Fruit fly (Drosophila melanogaster) whole organism, embryonic: Measurements from ENCODE around the gene Gga.

Source experiments
- Abd-B ChIP-seq: fragments of 200-800 bp; sonication (Bioruptor generic); optimal IDR thresholded peaks from 2 replicates; lab custom pipeline; 2018; ENCODE audit warnings: missing biosample characterization, mild to moderate bottlenecking, missing genetic modification characterization, moderate library complexity
- Atf-2 ChIP-seq: fragments of 200-800 bp; sonication (Bioruptor generic); optimal IDR thresholded peaks from 2 replicates; lab custom pipeline; 2016; ENCODE audit warnings: missing biosample characterization, missing genetic modification characterization
- BEAF-32 ChIP-seq: fragments of 200-800 bp; sonication (Bioruptor generic); optimal IDR thresholded peaks from 3 replicates; lab custom pipeline; 2017; ENCODE audit warnings: missing biosample characterization, missing genetic modification characterization, mild to moderate bottlenecking, moderate library complexity, missing genetic modification reagents
- BtbVII ChIP-seq: fragments of 200-800 bp; sonication (Bioruptor generic); optimal IDR thresholded peaks from 3 replicates; lab custom pipeline; 2017; ENCODE audit warnings: missing biosample characterization, mild to moderate bottlenecking, missing genetic modification characterization
- CG10959 ChIP-seq: fragments of 200-800 bp; sonication (Bioruptor generic); IDR thresholded peaks from 2 replicates; pipeline ENCODE4 v1.3.6; 2022; ENCODE audit warnings: missing biosample characterization, missing genetic modification characterization
- CG12942 ChIP-seq: fragments of 200-800 bp; sonication (Bioruptor generic); optimal IDR thresholded peaks from 3 replicates; lab custom pipeline; 2016; ENCODE audit warnings: missing biosample characterization, missing genetic modification characterization
- CG1647 ChIP-seq: fragments of 200-800 bp; sonication (Bioruptor generic); optimal IDR thresholded peaks from 3 replicates; lab custom pipeline; 2016; ENCODE audit warnings: missing biosample characterization, missing genetic modification characterization
- CG17568 ChIP-seq: fragments of 200-800 bp; sonication (Bioruptor generic); optimal IDR thresholded peaks from 2 replicates; lab custom pipeline; 2018; ENCODE audit warnings: missing biosample characterization, mild to moderate bottlenecking, missing genetic modification characterization, moderate library complexity
- CG17612 ChIP-seq: fragments of 200-800 bp; sonication (Bioruptor generic); IDR thresholded peaks from 2 replicates; pipeline ENCODE4 v1.3.6; 2022; ENCODE audit warnings: missing biosample characterization, missing genetic modification characterization
- CG18262 ChIP-seq: fragments of 200-800 bp; optimal IDR thresholded peaks from 3 replicates; lab custom pipeline; 2019; ENCODE audit warnings: missing biosample characterization, mild to moderate bottlenecking, missing genetic modification characterization, moderate library complexity
- CG2120 ChIP-seq: fragments of 200-800 bp; sonication (Bioruptor generic); optimal IDR thresholded peaks from 3 replicates; lab custom pipeline; 2016; ENCODE audit warnings: missing biosample characterization, missing genetic modification characterization
- CG31365 ChIP-seq: fragments of 200-800 bp; sonication (Bioruptor generic); optimal IDR thresholded peaks from 2 replicates; lab custom pipeline; 2018; ENCODE audit warnings: missing biosample characterization, mild to moderate bottlenecking, missing genetic modification characterization
- CG31388 ChIP-seq: fragments of 200-800 bp; sonication (Bioruptor generic); optimal IDR thresholded peaks from 2 replicates; lab custom pipeline; 2016; ENCODE audit warnings: missing biosample characterization, missing genetic modification characterization
- CG3163 ChIP-seq: fragments of 200-800 bp; sonication (Bioruptor generic); optimal IDR thresholded peaks from 3 replicates; lab custom pipeline; 2016; ENCODE audit warnings: missing biosample characterization, missing genetic modification characterization
- CG3838 ChIP-seq: fragments of 200-800 bp; sonication (Bioruptor generic); optimal IDR thresholded peaks from 3 replicates; lab custom pipeline; 2016; ENCODE audit warnings: missing biosample characterization, missing genetic modification characterization
- CG6175 ChIP-seq: fragments of 200-800 bp; sonication (Bioruptor generic); IDR thresholded peaks from 3 replicates; pipeline ENCODE4 v1.3.6; 2022; ENCODE audit warnings: missing biosample characterization, missing genetic modification characterization
- CG6254 ChIP-seq: fragments of 200-800 bp; sonication (Bioruptor generic); optimal IDR thresholded peaks from 3 replicates; lab custom pipeline; 2017; ENCODE audit warnings: mild to moderate bottlenecking, missing biosample characterization, missing genetic modification reagents, missing genetic modification characterization
- CG6683 ChIP-seq: fragments of 200-800 bp; sonication (Bioruptor generic); optimal IDR thresholded peaks from 2 replicates; lab custom pipeline; 2017; ENCODE audit warnings: missing biosample characterization, mild to moderate bottlenecking, missing genetic modification characterization, missing genetic modification reagents
- CG7963 ChIP-seq: fragments of 200-800 bp; sonication (Bioruptor generic); IDR thresholded peaks from 3 replicates; pipeline ENCODE4 v1.3.6; 2022; ENCODE audit warnings: missing biosample characterization, missing genetic modification characterization; ENCODE audit not compliant: partially characterized antibody
- CG8290 ChIP-seq, 3 experiments: fragments of 200-800 bp; sonication (Bioruptor generic); optimal IDR thresholded peaks; 2 replicates each; lab custom pipeline; 2016 to 2019; ENCODE audit warnings: missing biosample characterization in 3 of 3, missing genetic modification characterization in 3 of 3, mild to moderate bottlenecking in 2 of 3, moderate library complexity in 1 of 3
- CG8359 ChIP-seq: fragments of 200-800 bp; sonication (Bioruptor generic); optimal IDR thresholded peaks from 2 replicates; lab custom pipeline; 2017; ENCODE audit warnings: missing biosample characterization, mild to moderate bottlenecking, missing genetic modification characterization, borderline replicate concordance
- CG8478 ChIP-seq: fragments of >200 bp; optimal IDR thresholded peaks from 2 replicates; lab custom pipeline; 2018
- CHES-1-like ChIP-seq: fragments of 200-800 bp; sonication (Bioruptor generic); optimal IDR thresholded peaks from 2 replicates; lab custom pipeline; 2016; ENCODE audit warnings: missing biosample characterization, missing genetic modification characterization
- Dip3 ChIP-seq: fragments of 200-800 bp; sonication (Bioruptor generic); optimal IDR thresholded peaks from 3 replicates; lab custom pipeline; 2016; ENCODE audit warnings: missing biosample characterization, missing genetic modification characterization
- Doc2 ChIP-seq: fragments of 200-800 bp; sonication (Bioruptor generic); IDR thresholded peaks from 2 replicates; pipeline ENCODE4 v1.3.6; 2022; ENCODE audit warnings: missing biosample characterization, missing genetic modification characterization
- Gsc ChIP-seq: fragments of 200-800 bp; sonication (Bioruptor generic); IDR thresholded peaks from 2 replicates; pipeline ENCODE4 v1.3.6; 2022; ENCODE audit warnings: missing biosample characterization, missing genetic modification characterization
- H15 ChIP-seq: fragments of 200-800 bp; sonication (Bioruptor generic); IDR thresholded peaks from 3 replicates; pipeline ENCODE4 v1.3.6; 2022; ENCODE audit warnings: missing biosample characterization, missing genetic modification characterization
- HmgZ ChIP-seq: fragments of 200-800 bp; sonication (Bioruptor generic); optimal IDR thresholded peaks from 2 replicates; lab custom pipeline; 2018; ENCODE audit warnings: missing biosample characterization, mild to moderate bottlenecking, missing genetic modification characterization
- Mad ChIP-seq: fragments of 200-800 bp; sonication (Bioruptor generic); optimal IDR thresholded peaks from 2 replicates; lab custom pipeline; 2016; ENCODE audit warnings: missing biosample characterization, missing genetic modification characterization
- NfI ChIP-seq: fragments of 200-800 bp; sonication (Bioruptor generic); optimal IDR thresholded peaks from 3 replicates; lab custom pipeline; 2018; ENCODE audit warnings: missing biosample characterization, mild to moderate bottlenecking, missing genetic modification characterization, moderate library complexity
- Side ChIP-seq: fragments of 200-800 bp; sonication (Bioruptor generic); optimal IDR thresholded peaks from 2 replicates; lab custom pipeline; 2016; ENCODE audit warnings: missing biosample characterization, missing genetic modification characterization
- Sry-β ChIP-seq: fragments of 200-800 bp; sonication (Bioruptor generic); optimal IDR thresholded peaks from 2 replicates; lab custom pipeline; 2018; ENCODE audit warnings: missing biosample characterization, mild to moderate bottlenecking, missing genetic modification characterization, moderate library complexity
- Xrp1 ChIP-seq: fragments of 200-800 bp; sonication (Bioruptor generic); IDR thresholded peaks from 2 replicates; pipeline ENCODE4 v1.3.6; 2022; ENCODE audit warnings: missing biosample characterization, missing genetic modification characterization
- abd-A ChIP-seq: fragments of 200-800 bp; sonication (Bioruptor generic); optimal IDR thresholded peaks from 3 replicates; lab custom pipeline; 2019; ENCODE audit warnings: missing biosample characterization, mild to moderate bottlenecking, missing genetic modification characterization, moderate library complexity
- caup ChIP-seq: fragments of 200-800 bp; sonication (Bioruptor generic); optimal IDR thresholded peaks from 3 replicates; lab custom pipeline; 2017; ENCODE audit warnings: missing biosample characterization, mild to moderate bottlenecking, missing genetic modification characterization, moderate library complexity; ENCODE audit not compliant: severe bottlenecking
- chif ChIP-seq, 2 experiments: fragments of 200-800 bp; sonication (Bioruptor generic); optimal IDR thresholded peaks; 3 replicates each; lab custom pipeline; 2016; ENCODE audit warnings: missing biosample characterization in 2 of 2, missing genetic modification characterization in 2 of 2
- corto ChIP-seq: fragments of 200-800 bp; sonication (Bioruptor generic); optimal IDR thresholded peaks from 2 replicates; lab custom pipeline; 2016; ENCODE audit warnings: missing biosample characterization, mild to moderate bottlenecking, missing genetic modification characterization, moderate library complexity
- crc ChIP-seq: fragments of 200-800 bp; sonication (Bioruptor generic); optimal IDR thresholded peaks from 2 replicates; lab custom pipeline; 2016; ENCODE audit warnings: missing biosample characterization, missing genetic modification characterization
- croc ChIP-seq: fragments of 200-800 bp; sonication (Bioruptor generic); conservative IDR thresholded peaks from 3 replicates; pipeline ENCODE4 v1.3.6; 2022; ENCODE audit warnings: missing biosample characterization, missing genetic modification characterization
- disco-r ChIP-seq: fragments of 200-800 bp; sonication (Bioruptor generic); optimal IDR thresholded peaks from 2 replicates; lab custom pipeline; 2016; ENCODE audit warnings: missing biosample characterization, missing genetic modification characterization
- en ChIP-seq: fragments of 200-800 bp; sonication (Bioruptor generic); optimal IDR thresholded peaks from 2 replicates; lab custom pipeline; 2016; ENCODE audit warnings: missing biosample characterization, missing genetic modification characterization
- gro ChIP-seq: fragments of 200-800 bp; sonication (Bioruptor generic); optimal IDR thresholded peaks from 2 replicates; lab custom pipeline; 2016; ENCODE audit warnings: missing biosample characterization, missing genetic modification characterization
- gt ChIP-seq: fragments of 200-800 bp; sonication (Bioruptor generic); IDR thresholded peaks from 2 replicates; pipeline ENCODE4 v1.3.6; 2022; ENCODE audit warnings: missing biosample characterization, missing genetic modification characterization
- jumu ChIP-seq: fragments of 200-800 bp; sonication (Bioruptor generic); optimal IDR thresholded peaks from 3 replicates; lab custom pipeline; 2016; ENCODE audit warnings: missing biosample characterization, missing genetic modification characterization
- lab ChIP-seq: fragments of 200-800 bp; sonication (Bioruptor generic); optimal IDR thresholded peaks from 3 replicates; lab custom pipeline; 2017; ENCODE audit warnings: missing biosample characterization, missing genetic modification characterization, mild to moderate bottlenecking, moderate library complexity, missing genetic modification reagents
- sim ChIP-seq: fragments of 200-800 bp; sonication (Bioruptor generic); IDR thresholded peaks from 2 replicates; pipeline ENCODE4 v1.3.6; 2022; ENCODE audit warnings: missing biosample characterization, missing genetic modification characterization
- stc ChIP-seq: fragments of 200-800 bp; sonication (Bioruptor generic); IDR thresholded peaks from 2 replicates; pipeline ENCODE4 v1.3.6; 2022; ENCODE audit warnings: missing biosample characterization, missing genetic modification characterization
- stwl ChIP-seq: fragments of 200-800 bp; sonication (Bioruptor generic); optimal IDR thresholded peaks from 3 replicates; lab custom pipeline; 2018; ENCODE audit warnings: missing biosample characterization, mild to moderate bottlenecking, missing genetic modification characterization, moderate library complexity
- usp ChIP-seq: fragments of >200 bp; optimal IDR thresholded peaks from 2 replicates; lab custom pipeline; 2017; ENCODE audit warnings: missing biosample characterization, missing genetic modification characterization

Gga gene

dm6 chrX:9650757-9651594, 50.1 kb downstream of the Gga start (continued):
- TF ChIP-seq BtbVII: peak; percentile 85
- peak; percentile 30 for TF ChIP-seq abd-A (tag; lab: Kevin White, UChicago)
- no peak for TF ChIP-seq usp (GFP tag; lab: Kevin White, UChicago)
- peak; percentile 95 for TF ChIP-seq Atf-2
- TF ChIP-seq H15: peak; percentile 95
- TF ChIP-seq CG8290 (GFP tag; optimal IDR thresholded peaks at IDR 0.05; lab: Kevin White, UChicago): peak; percentile 86
- peak; percentile 71 to 96 for TF ChIP-seq CG8290 (tag; optimal IDR thresholded peaks at IDR 0.05; lab: Kevin White, UChicago)
- peak; percentile 83 for TF ChIP-seq CG6683 (GFP tag; lab: Kevin White, UChicago)
- TF ChIP-seq CG17568 (GFP tag; lab: Kevin White, UChicago): peak; percentile 89
- TF ChIP-seq Dip3: peak; percentile 81
- TF ChIP-seq stwl (tag; lab: Kevin White, UChicago): peak; percentile 26
- peak; percentile 86 for TF ChIP-seq CG3838 (GFP tag; lab: Kevin White, UChicago)
- TF ChIP-seq CG6254: peak; percentile 94
- TF ChIP-seq lab (GFP tag; lab: Kevin White, UChicago): peak; percentile 93
- TF ChIP-seq NfI (GFP tag; lab: Kevin White, UChicago): peak; percentile 88
- peak; percentile 95 for TF ChIP-seq jumu (GFP tag; lab: Kevin White, UChicago)
- peak; percentile 95 for TF ChIP-seq croc (GFP tag; lab: Robert Waterston, UW)
- TF ChIP-seq Xrp1 (GFP tag; lab: Robert Waterston, UW): peak; percentile 98
- TF ChIP-seq sim (GFP tag; lab: Robert Waterston, UW): peak; percentile 97
- TF ChIP-seq crc (GFP tag; lab: Kevin White, UChicago): peak; percentile 86
- TF ChIP-seq CG8478: no peak
- peak; percentile 80 for TF ChIP-seq CG2120 (GFP tag; lab: Kevin White, UChicago)
- TF ChIP-seq en (GFP tag; lab: Kevin White, UChicago): peak; percentile 93
- TF ChIP-seq CG1647 (GFP tag; lab: Kevin White, UChicago): peak; percentile 87
- TF ChIP-seq CG3163 (GFP tag; lab: Kevin White, UChicago): peak; percentile 84
- peak; percentile 91 for TF ChIP-seq gt (GFP tag; lab: Robert Waterston, UW)
- TF ChIP-seq CG6175: peak; percentile 57; the same call in 1 of the 3 replicates
- peak; percentile 91 for TF ChIP-seq CG10959 (GFP tag; lab: Robert Waterston, UW)
- no peak for TF ChIP-seq BEAF-32 (GFP tag; lab: Kevin White, UChicago)
- peak; percentile 85 for TF ChIP-seq CG8359 (GFP tag; lab: Kevin White, UChicago)
- TF ChIP-seq Side (GFP tag; lab: Kevin White, UChicago): peak; percentile 95
- peak; percentile 43 for TF ChIP-seq gro
- TF ChIP-seq corto: peak; percentile 81
- TF ChIP-seq chif (GFP tag; optimal IDR thresholded peaks at IDR 0.05; lab: Kevin White, UChicago): peak; percentile 94 to 96
- peak; percentile 95 for TF ChIP-seq stc
- TF ChIP-seq CG12942 (GFP tag; lab: Kevin White, UChicago): peak; percentile 92
- peak; percentile 73 for TF ChIP-seq CG31388 (GFP tag; lab: Kevin White, UChicago)
- TF ChIP-seq Doc2: peak; percentile 85
- peak; percentile 91 for TF ChIP-seq Mad
- peak; percentile 86 for TF ChIP-seq Abd-B
- peak; percentile 90 for TF ChIP-seq HmgZ (tag; lab: Kevin White, UChicago)
- TF ChIP-seq CG7963 (GFP tag; lab: Robert Waterston, UW): no peak
- TF ChIP-seq CG18262 (tag; lab: Kevin White, UChicago): peak; percentile 96
- peak; percentile 84 for TF ChIP-seq CG17612 (GFP tag; lab: Robert Waterston, UW)
- TF ChIP-seq CG31365 (tag; lab: Kevin White, UChicago): peak; percentile 78
- TF ChIP-seq disco-r (GFP tag; lab: Kevin White, UChicago): peak; percentile 91
- peak; percentile 85 for TF ChIP-seq caup (GFP tag; lab: Kevin White, UChicago)
- peak; percentile 90 for TF ChIP-seq Gsc
- TF ChIP-seq Sry-β: peak; percentile 45
- TF ChIP-seq CHES-1-like (GFP tag; lab: Kevin White, UChicago): peak; percentile 93
